Fruit fly (Drosophila melanogaster) whole organism: Measurements from ENCODE around the gene frac.

Source experiments
- Dll ChIP-seq: fragments of >200 bp; optimal IDR thresholded peaks from 2 replicates; lab custom pipeline; 2017
- EcR ChIP-seq, 2 experiments: fragments of >200 bp; optimal IDR thresholded peaks; 2 replicates each; lab custom pipeline; 2017; ENCODE audit warnings: missing biosample characterization in 2 of 2, missing genetic modification characterization in 2 of 2, missing genetic modification reagents in 2 of 2
- psq ChIP-seq: fragments of >200 bp; optimal IDR thresholded peaks from 2 replicates; lab custom pipeline; 2017

dm6 chr3L:7545562-7545961 lies 16.8 kb upstream of the frac start:
- TF ChIP-seq EcR (GFP tag; optimal IDR thresholded peaks at IDR 0.05; lab: Kevin White, UChicago), result no peak
- no peak for TF ChIP-seq psq (lab: Kevin White, UChicago)
- no peak for TF ChIP-seq Dll (lab: Kevin White, UChicago)
